Worm (Caenorhabditis elegans) whole organism, young adult: Measurements from ENCODE around the gene elc-2.

Experiments
- K11D2.4 ChIP-seq: fragments of 200-800 bp; sonication (Bioruptor generic); IDR thresholded peaks from 2 replicates; pipeline ENCODE4 v1.3.6; 2022; ENCODE audit warnings: missing genetic modification reagents, missing genetic modification characterization, missing compliant biosample characterization
- Y95B8A.8 ChIP-seq: fragments of 200-800 bp; sonication (Bioruptor generic); IDR thresholded peaks from 2 replicates; pipeline ENCODE4 v1.3.6; 2022; ENCODE audit warnings: missing genetic modification reagents, missing genetic modification characterization, missing compliant biosample characterization
- akir-1 ChIP-seq: fragments of 200-800 bp; sonication (Bioruptor generic); optimal IDR thresholded peaks from 2 replicates; lab custom pipeline; 2018; ENCODE audit warnings: mild to moderate bottlenecking, missing genetic modification characterization, moderate library complexity, missing compliant biosample characterization
- ets-4 ChIP-seq: fragments of 200-800 bp; sonication (Bioruptor generic); optimal IDR thresholded peaks from 2 replicates; lab custom pipeline; 2018; ENCODE audit warnings: mild to moderate bottlenecking, missing genetic modification characterization, missing compliant biosample characterization
- fkh-3 ChIP-seq: sonication (generic microtip); optimal IDR thresholded peaks from 2 replicates; lab custom pipeline; 2016; ENCODE audit warnings: mild to moderate bottlenecking, missing genetic modification characterization, missing compliant biosample characterization
- him-1 ChIP-seq: sonication (generic microtip); optimal IDR thresholded peaks from 2 replicates; lab custom pipeline; 2016; ENCODE audit warnings: missing genotype, missing genetic modification reagents, missing genetic modification characterization, missing compliant biosample characterization
- hmg-1.2 ChIP-seq: fragments of 200-800 bp; sonication (Bioruptor generic); IDR thresholded peaks from 2 replicates; pipeline ENCODE4 v1.3.6; 2022; ENCODE audit warnings: missing genetic modification reagents, missing genetic modification characterization, missing compliant biosample characterization
- madf-3 ChIP-seq: fragments of 200-800 bp; sonication (Bioruptor generic); IDR thresholded peaks from 2 replicates; pipeline ENCODE4 v1.3.6; 2022; ENCODE audit warnings: missing genetic modification reagents, missing genetic modification characterization, missing compliant biosample characterization
- mel-28 ChIP-seq: sonication (generic microtip); optimal IDR thresholded peaks from 2 replicates; lab custom pipeline; 2016; ENCODE audit warnings: borderline replicate concordance, mild to moderate bottlenecking, missing genetic modification characterization, missing compliant biosample characterization
- nhr-179 ChIP-seq: sonication (generic microtip); optimal IDR thresholded peaks from 2 replicates; lab custom pipeline; 2016; ENCODE audit warnings: mild to moderate bottlenecking, missing genetic modification characterization, missing compliant biosample characterization
- nhr-27 ChIP-seq: fragments of 200-800 bp; sonication (Bioruptor generic); optimal IDR thresholded peaks from 2 replicates; lab custom pipeline; 2018; ENCODE audit warnings: mild to moderate bottlenecking, missing genetic modification characterization, moderate library complexity, missing compliant biosample characterization
- repo-1 ChIP-seq: sonication (generic microtip); optimal IDR thresholded peaks from 2 replicates; lab custom pipeline; 2017; ENCODE audit warnings: mild to moderate bottlenecking, missing genetic modification characterization, missing compliant biosample characterization
- xnd-1 ChIP-seq: sonication (generic microtip); optimal IDR thresholded peaks from 2 replicates; lab custom pipeline; 2016; ENCODE audit warnings: missing genotype, missing genetic modification reagents, missing genetic modification characterization, missing compliant biosample characterization

DNA sequence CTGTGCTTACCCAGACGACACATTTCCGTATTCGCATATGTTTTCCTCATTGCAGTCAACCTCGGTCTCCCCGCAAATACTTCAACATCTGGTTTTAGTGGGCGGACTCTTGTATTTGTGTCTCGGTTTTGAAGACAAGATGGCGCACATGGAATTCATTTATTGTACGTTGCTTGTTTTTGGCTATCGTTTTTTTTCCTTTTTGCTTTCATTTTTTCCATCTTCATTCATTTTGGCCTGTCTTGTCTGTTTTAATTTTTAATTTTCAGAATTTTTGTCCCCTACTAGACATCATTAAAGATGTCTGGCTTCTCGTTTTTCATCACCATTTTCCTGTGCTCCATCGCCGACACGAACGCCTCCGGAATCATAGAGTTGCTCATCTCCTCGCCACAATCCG is 8.7 kb upstream of the elc-2 start, which contains the start of gene arg-1:
- TF ChIP-seq repo-1 (tag; lab: Kevin White, UChicago): no peak
- TF ChIP-seq him-1 (tag; lab: Kevin White, UChicago): no peak
- no peak for TF ChIP-seq nhr-27 (tag; lab: Kevin White, UChicago)
- TF ChIP-seq nhr-179: no peak
- TF ChIP-seq xnd-1: no peak
- no peak for TF ChIP-seq fkh-3 (tag; lab: Kevin White, UChicago)
- TF ChIP-seq hmg-1.2: no peak
- TF ChIP-seq K11D2.4 (GFP tag; lab: Robert Waterston, UW): no peak
- TF ChIP-seq ets-4 (GFP tag; lab: Kevin White, UChicago): no peak
- no peak for TF ChIP-seq Y95B8A.8 (GFP tag; lab: Robert Waterston, UW)
- TF ChIP-seq mel-28 (tag; lab: Kevin White, UChicago): no peak
- no peak for TF ChIP-seq akir-1 (GFP tag; lab: Kevin White, UChicago)
- TF ChIP-seq madf-3 (GFP tag; lab: Robert Waterston, UW): no peak
